Worm (Caenorhabditis elegans) whole organism, midembryonic: ENCODE results near the gene pod-2.

Experiments used
- cog-1 ChIP-seq: sonication (generic microtip); optimal IDR thresholded peaks from 2 replicates; lab custom pipeline; 2016; ENCODE audit warnings: missing genetic modification characterization, missing compliant biosample characterization
- flt-1 ChIP-seq: fragments of 200-800 bp; sonication (Bioruptor generic); IDR thresholded peaks from 2 replicates; pipeline ENCODE4 v1.3.6; 2022; ENCODE audit warnings: missing genetic modification characterization, missing compliant biosample characterization
- klf-2 ChIP-seq: fragments of 200-800 bp; sonication (Bioruptor generic); conservative IDR thresholded peaks from 2 replicates; pipeline ENCODE4 v1.3.6; 2022; ENCODE audit warnings: missing genetic modification reagents, missing genetic modification characterization, missing compliant biosample characterization
- ref-1 ChIP-seq: fragments of 200-800 bp; sonication (Bioruptor generic); conservative IDR thresholded peaks from 2 replicates; pipeline ENCODE4 v1.3.6; 2022; ENCODE audit warnings: missing genetic modification reagents, missing genetic modification characterization, missing compliant biosample characterization
- tab-1 ChIP-seq: fragments of 200-800 bp; sonication (Bioruptor generic); IDR thresholded peaks from 2 replicates; pipeline ENCODE4 v1.3.6; 2022; ENCODE audit warnings: missing genetic modification characterization, missing compliant biosample characterization
- ztf-23 ChIP-seq: fragments of 200-800 bp; sonication (Bioruptor generic); IDR thresholded peaks from 2 replicates; pipeline ENCODE4 v1.3.6; 2022; ENCODE audit warnings: missing genetic modification reagents, missing genetic modification characterization, missing compliant biosample characterization
- ztf-29 ChIP-seq: fragments of 200-800 bp; sonication (Bioruptor generic); IDR thresholded peaks from 2 replicates; pipeline ENCODE4 v1.3.6; 2022; ENCODE audit warnings: missing genetic modification reagents, missing genetic modification characterization, missing compliant biosample characterization

DNA sequence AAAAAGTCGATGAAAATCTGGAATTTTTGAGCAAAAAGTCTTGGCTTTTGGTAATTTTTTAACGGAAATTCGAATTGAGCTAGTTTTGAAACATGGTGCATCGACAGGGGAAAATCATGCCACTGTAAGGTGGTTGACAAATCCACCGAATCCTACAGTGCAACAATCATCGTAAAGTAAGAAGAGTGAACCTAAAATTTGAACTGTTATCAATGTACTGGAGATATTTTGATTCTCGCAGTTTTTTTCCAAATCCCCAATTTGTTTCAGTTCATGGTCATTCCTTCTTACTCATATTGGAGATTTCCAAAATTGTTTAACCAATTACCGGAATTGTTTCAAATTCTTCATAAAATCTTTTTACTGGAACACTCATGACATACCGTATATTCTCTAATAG is 16.1 kb downstream of the pod-2 start:
- TF ChIP-seq klf-2 (GFP tag; lab: Robert Waterston, UW) (no peak), ztf-23 (GFP tag; lab: Robert Waterston, UW) (no peak), flt-1 (no peak), ztf-29 (GFP tag; lab: Robert Waterston, UW) (no peak), ref-1 (GFP tag; lab: Robert Waterston, UW) (no peak), cog-1 (tag; lab: Kevin White, UChicago) (no peak), tab-1 (GFP tag; lab: Robert Waterston, UW) (no peak)
